Worm (Caenorhabditis elegans) whole organism, midembryonic: Measurements from ENCODE around the gene cyp-33A1.

Experiments
- T22C8.4 ChIP-seq: fragments of 200-800 bp; sonication (Bioruptor generic); IDR thresholded peaks from 2 replicates; pipeline ENCODE4 v1.3.6; 2022; ENCODE audit warnings: missing genetic modification characterization, missing compliant biosample characterization
- cog-1 ChIP-seq: sonication (generic microtip); optimal IDR thresholded peaks from 2 replicates; lab custom pipeline; 2016; ENCODE audit warnings: missing genetic modification characterization, missing compliant biosample characterization
- flt-1 ChIP-seq: fragments of 200-800 bp; sonication (Bioruptor generic); IDR thresholded peaks from 2 replicates; pipeline ENCODE4 v1.3.6; 2022; ENCODE audit warnings: missing genetic modification characterization, missing compliant biosample characterization
- klf-2 ChIP-seq: fragments of 200-800 bp; sonication (Bioruptor generic); conservative IDR thresholded peaks from 2 replicates; pipeline ENCODE4 v1.3.6; 2022; ENCODE audit warnings: missing genetic modification reagents, missing genetic modification characterization, missing compliant biosample characterization
- med-1 ChIP-seq: sonication (generic microtip); optimal IDR thresholded peaks from 2 replicates; lab custom pipeline; 2017; ENCODE audit warnings: missing genetic modification characterization, mild to moderate bottlenecking, missing compliant biosample characterization, antibody characterized with exemption, missing genetic modification reagents; ENCODE audit not compliant: insufficient read depth
- ref-1 ChIP-seq: fragments of 200-800 bp; sonication (Bioruptor generic); conservative IDR thresholded peaks from 2 replicates; pipeline ENCODE4 v1.3.6; 2022; ENCODE audit warnings: missing genetic modification reagents, missing genetic modification characterization, missing compliant biosample characterization
- tab-1 ChIP-seq: fragments of 200-800 bp; sonication (Bioruptor generic); IDR thresholded peaks from 2 replicates; pipeline ENCODE4 v1.3.6; 2022; ENCODE audit warnings: missing genetic modification characterization, missing compliant biosample characterization
- ztf-23 ChIP-seq: fragments of 200-800 bp; sonication (Bioruptor generic); IDR thresholded peaks from 2 replicates; pipeline ENCODE4 v1.3.6; 2022; ENCODE audit warnings: missing genetic modification reagents, missing genetic modification characterization, missing compliant biosample characterization
- ztf-29 ChIP-seq: fragments of 200-800 bp; sonication (Bioruptor generic); IDR thresholded peaks from 2 replicates; pipeline ENCODE4 v1.3.6; 2022; ENCODE audit warnings: missing genetic modification reagents, missing genetic modification characterization, missing compliant biosample characterization

- TF ChIP-seq ztf-29 (GFP tag; lab: Robert Waterston, UW) (no peak), flt-1 (GFP tag; lab: Robert Waterston, UW) (no peak), med-1 (GFP tag; lab: Kevin White, UChicago) (no peak), tab-1 (GFP tag; lab: Robert Waterston, UW) (no peak), ref-1 (no peak), klf-2 (GFP tag; lab: Robert Waterston, UW) (no peak), cog-1 (tag; lab: Kevin White, UChicago) (no peak), ztf-23 (GFP tag; lab: Robert Waterston, UW) (no peak), T22C8.4 (GFP tag; lab: Robert Waterston, UW) (no peak)
Measured at ce11 chrV:7686189-7686588, 4.9 kb upstream of the cyp-33A1 start, which contains the start of the genes nhr-94 and nhr-152.
